Worm (Caenorhabditis elegans) whole organism, L2 larva: Measurements from ENCODE around the gene mfsd-8.
"Not testable (repeated sequence)": the region's sequence is repeated elsewhere in the genome, so short reads cannot be mapped to it uniquely, and the experiment has no call there.

Source experiments
- C34F6.9 ChIP-seq: fragments of 150-350 bp; optimal IDR thresholded peaks from 2 replicates; lab custom pipeline; 2014; ENCODE audit warnings: missing biosample characterization, missing genetic modification characterization
- F13H6.1 ChIP-seq: sonication (generic microtip); optimal IDR thresholded peaks from 2 replicates; lab custom pipeline; 2016; ENCODE audit warnings: missing genetic modification characterization, missing compliant biosample characterization
- R02D3.7 ChIP-seq: fragments of 150-350 bp; optimal IDR thresholded peaks from 2 replicates; lab custom pipeline; 2014; ENCODE audit warnings: missing biosample characterization, missing genetic modification characterization
- Y55F3AM.14 ChIP-seq: fragments of 200-800 bp; sonication (Bioruptor generic); optimal IDR thresholded peaks from 2 replicates; lab custom pipeline; 2018; ENCODE audit warnings: mild to moderate bottlenecking, missing genetic modification characterization, missing compliant biosample characterization
- ZK546.5 ChIP-seq: sonication (generic microtip); optimal IDR thresholded peaks from 2 replicates; lab custom pipeline; 2017; ENCODE audit warnings: missing biosample characterization, missing genetic modification characterization
- alr-1 ChIP-seq: fragments of 150-350 bp; optimal IDR thresholded peaks from 2 replicates; lab custom pipeline; 2014; ENCODE audit warnings: missing biosample characterization, missing genetic modification characterization
- aly-2 ChIP-seq: fragments of 150-350 bp; optimal IDR thresholded peaks from 2 replicates; lab custom pipeline; 2014; ENCODE audit warnings: missing biosample characterization, missing genetic modification characterization
- ama-1 ChIP-seq: fragments of 150-350 bp; optimal IDR thresholded peaks from 2 replicates; lab custom pipeline; 2018; ENCODE audit warnings: inconsistent platforms
- blmp-1 ChIP-seq: sonication (generic microtip); optimal IDR thresholded peaks from 2 replicates; lab custom pipeline; 2017; ENCODE audit warnings: missing genetic modification characterization, mild to moderate bottlenecking, missing compliant biosample characterization, antibody characterized with exemption, moderate library complexity; ENCODE audit not compliant: insufficient read depth
- ceh-82 ChIP-seq: fragments of 150-350 bp; optimal IDR thresholded peaks from 2 replicates; lab custom pipeline; 2014; ENCODE audit warnings: missing biosample characterization, missing genetic modification characterization
- crh-2 ChIP-seq: sonication (generic microtip); optimal IDR thresholded peaks from 2 replicates; lab custom pipeline; 2017; ENCODE audit warnings: missing biosample characterization, missing genetic modification characterization
- dmd-4 ChIP-seq: sonication (generic microtip); optimal IDR thresholded peaks from 2 replicates; lab custom pipeline; 2017; ENCODE audit warnings: missing biosample characterization, missing genetic modification characterization
- egl-27 ChIP-seq: sonication (generic microtip); optimal IDR thresholded peaks from 3 replicates; lab custom pipeline; 2017; ENCODE audit warnings: missing biosample characterization, missing genetic modification reagents, missing genetic modification characterization
- elt-1 ChIP-seq: fragments of 150-350 bp; optimal IDR thresholded peaks from 2 replicates; lab custom pipeline; 2014; ENCODE audit warnings: missing biosample characterization, missing genetic modification characterization
- elt-3 ChIP-seq: sonication (generic microtip); optimal IDR thresholded peaks from 2 replicates; lab custom pipeline; 2017; ENCODE audit warnings: missing biosample characterization, missing genetic modification characterization
- fos-1 ChIP-seq: fragments of 150-350 bp; optimal IDR thresholded peaks from 2 replicates; lab custom pipeline; 2014; ENCODE audit warnings: missing biosample characterization, missing genetic modification characterization
- gmeb-1 ChIP-seq: fragments of 150-350 bp; optimal IDR thresholded peaks from 2 replicates; lab custom pipeline; 2014; ENCODE audit warnings: missing biosample characterization, missing genetic modification characterization
- lin-11 ChIP-seq: fragments of 150-350 bp; sonication (generic microtip); optimal IDR thresholded peaks from 2 replicates; lab custom pipeline; 2014; ENCODE audit warnings: missing biosample characterization, missing genetic modification characterization, inconsistent platforms, mixed read lengths
- lin-13 ChIP-seq: fragments of 150-350 bp; optimal IDR thresholded peaks from 2 replicates; lab custom pipeline; 2014; ENCODE audit warnings: missing biosample characterization, missing genetic modification reagents, missing genetic modification characterization
- lin-39 ChIP-seq: fragments of 150-350 bp; optimal IDR thresholded peaks from 2 replicates; lab custom pipeline; 2014; ENCODE audit warnings: missing biosample characterization, missing genetic modification reagents, missing genetic modification characterization
- lsy-2 ChIP-seq, 2 experiments: fragments of 150-350 bp in 1 of 2; sonication (generic microtip) in 1 of 2; optimal IDR thresholded peaks; 2 replicates each; lab custom pipeline; 2014 to 2017; ENCODE audit warnings: missing biosample characterization in 2 of 2, missing genetic modification characterization in 2 of 2
- mab-5 ChIP-seq: fragments of 150-350 bp; optimal IDR thresholded peaks from 2 replicates; lab custom pipeline; 2014; ENCODE audit warnings: missing biosample characterization, missing genetic modification characterization
- mbf-1 ChIP-seq: sonication (generic microtip); optimal IDR thresholded peaks from 2 replicates; lab custom pipeline; 2017; ENCODE audit warnings: missing biosample characterization, missing genetic modification characterization
- mdl-1 ChIP-seq, 2 experiments: fragments of 150-350 bp in 1 of 2; sonication (generic microtip) in 1 of 2; optimal IDR thresholded peaks; 2 replicates each; lab custom pipeline; 2017; ENCODE audit warnings: missing biosample characterization in 2 of 2, missing genetic modification characterization in 2 of 2
- nhr-10 ChIP-seq: sonication (generic microtip); optimal IDR thresholded peaks from 2 replicates; lab custom pipeline; 2017; ENCODE audit warnings: missing biosample characterization, missing genetic modification characterization
- nhr-12 ChIP-seq: fragments of 150-350 bp; optimal IDR thresholded peaks from 2 replicates; lab custom pipeline; 2014; ENCODE audit warnings: missing biosample characterization, missing genetic modification characterization
- nhr-129 ChIP-seq: fragments of 150-350 bp; optimal IDR thresholded peaks from 2 replicates; lab custom pipeline; 2014; ENCODE audit warnings: missing biosample characterization, missing genetic modification characterization
- nhr-21 ChIP-seq: fragments of 150-350 bp; optimal IDR thresholded peaks from 2 replicates; lab custom pipeline; 2014; ENCODE audit warnings: missing biosample characterization, missing genetic modification characterization
- nhr-23 ChIP-seq: fragments of 150-350 bp; optimal IDR thresholded peaks from 2 replicates; lab custom pipeline; 2014; ENCODE audit warnings: missing biosample characterization, missing genetic modification reagents, missing genetic modification characterization
- nhr-237 ChIP-seq: fragments of 150-350 bp; optimal IDR thresholded peaks from 2 replicates; lab custom pipeline; 2014; ENCODE audit warnings: missing biosample characterization, missing genetic modification characterization
- nhr-25 ChIP-seq: fragments of 150-350 bp; sonication (generic microtip); optimal IDR thresholded peaks from 3 replicates; lab custom pipeline; 2014; ENCODE audit warnings: missing biosample characterization, missing genetic modification characterization
- nhr-6 ChIP-seq: fragments of 150-350 bp; optimal IDR thresholded peaks from 2 replicates; lab custom pipeline; 2014; ENCODE audit warnings: missing biosample characterization, missing genetic modification characterization
- peb-1 ChIP-seq: fragments of 150-350 bp; optimal IDR thresholded peaks from 2 replicates; lab custom pipeline; 2014; ENCODE audit warnings: missing biosample characterization, missing genetic modification characterization
- sem-4 ChIP-seq: fragments of 150-350 bp; optimal IDR thresholded peaks from 2 replicates; lab custom pipeline; 2014; ENCODE audit warnings: missing biosample characterization, missing genetic modification reagents, missing genetic modification characterization
- skn-1 ChIP-seq: sonication (generic microtip); optimal IDR thresholded peaks from 2 replicates; lab custom pipeline; 2017; ENCODE audit warnings: missing biosample characterization, missing genetic modification characterization
- sma-3 ChIP-seq: sonication (generic microtip); optimal IDR thresholded peaks from 2 replicates; lab custom pipeline; 2016; ENCODE audit warnings: missing genetic modification reagents, missing genetic modification characterization, missing compliant biosample characterization
- sma-9 ChIP-seq, 2 experiments: fragments of 150-350 bp in 1 of 2; sonication (generic microtip) in 1 of 2; optimal IDR thresholded peaks; 2 replicates each; lab custom pipeline; 2014 to 2016; ENCODE audit warnings: missing genetic modification characterization in 2 of 2, mild to moderate bottlenecking in 1 of 2, missing biosample characterization in 1 of 2, missing compliant biosample characterization in 1 of 2, missing genetic modification reagents in 1 of 2, moderate library complexity in 1 of 2
- snpc-4 ChIP-seq: fragments of 150-350 bp; optimal IDR thresholded peaks from 2 replicates; lab custom pipeline; 2014; ENCODE audit warnings: missing biosample characterization, missing genetic modification characterization
- unc-39 ChIP-seq: fragments of 150-350 bp; optimal IDR thresholded peaks from 2 replicates; lab custom pipeline; 2014; ENCODE audit warnings: missing biosample characterization, missing genetic modification characterization
- unc-55 ChIP-seq: fragments of 150-350 bp; sonication (generic microtip); optimal IDR thresholded peaks from 3 replicates; lab custom pipeline; 2014; ENCODE audit warnings: missing biosample characterization, missing genetic modification reagents, missing genetic modification characterization
- unc-62 ChIP-seq: fragments of 150-350 bp; optimal IDR thresholded peaks from 2 replicates; lab custom pipeline; 2014; ENCODE audit warnings: missing biosample characterization, missing genetic modification reagents, missing genetic modification characterization
- zag-1 ChIP-seq: fragments of 150-350 bp; optimal IDR thresholded peaks from 2 replicates; lab custom pipeline; 2014; ENCODE audit warnings: missing biosample characterization, missing genetic modification characterization
- ztf-11 ChIP-seq: sonication (generic microtip); optimal IDR thresholded peaks from 2 replicates; lab custom pipeline; 2017; ENCODE audit warnings: missing biosample characterization, missing genetic modification characterization
- ztf-4 ChIP-seq: fragments of 150-350 bp; optimal IDR thresholded peaks from 2 replicates; lab custom pipeline; 2014; ENCODE audit warnings: missing biosample characterization, missing genetic modification characterization

Gene mfsd-8

DNA sequence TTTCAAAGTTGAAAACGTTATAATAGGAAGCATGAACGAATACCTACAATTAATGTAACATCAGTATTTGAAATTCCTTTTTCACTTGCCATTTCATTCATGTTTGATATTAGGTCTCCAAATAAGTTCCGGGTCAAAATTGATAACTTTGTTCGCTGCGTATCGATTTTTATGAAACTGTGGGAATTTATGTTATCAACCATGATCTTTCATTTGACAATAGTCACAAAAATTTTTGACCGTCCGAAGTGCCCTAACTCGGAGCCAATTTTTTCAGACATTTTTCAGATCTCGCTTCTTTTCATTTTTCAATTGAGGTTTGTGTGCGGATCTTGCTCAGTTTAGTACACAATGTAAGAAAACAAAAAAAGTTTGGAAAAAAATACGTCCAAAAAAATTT is 22.4 kb upstream of the mfsd-8 start, which contains the start of gene Y53G8AM.6:
Y53G8AM.6 (minus strand) TSS at position 101 of the 400 bp plus-strand sequence.
- TF ChIP-seq unc-39 (tag; lab: Kevin White, UChicago); fos-1 (tag; lab: Kevin White, UChicago); sma-3 (GFP tag; lab: Kevin White, UChicago): not testable (repeated sequence)
- TF ChIP-seq, all 48 proteins: peak for 0; not testable (repeated sequence) for 48

- TF ChIP-seq lin-39 (tag; lab: Kevin White, UChicago) (no peak), unc-39 (tag; lab: Kevin White, UChicago) (no peak), dmd-4 (tag; lab: Kevin White, UChicago) (no peak), unc-62 (GFP tag; lab: Kevin White, UChicago) (no peak), nhr-6 (no peak)
These were observed 18.4 kb upstream of the mfsd-8 start for ce11 chrIII:3263696-3264095.

DNA sequence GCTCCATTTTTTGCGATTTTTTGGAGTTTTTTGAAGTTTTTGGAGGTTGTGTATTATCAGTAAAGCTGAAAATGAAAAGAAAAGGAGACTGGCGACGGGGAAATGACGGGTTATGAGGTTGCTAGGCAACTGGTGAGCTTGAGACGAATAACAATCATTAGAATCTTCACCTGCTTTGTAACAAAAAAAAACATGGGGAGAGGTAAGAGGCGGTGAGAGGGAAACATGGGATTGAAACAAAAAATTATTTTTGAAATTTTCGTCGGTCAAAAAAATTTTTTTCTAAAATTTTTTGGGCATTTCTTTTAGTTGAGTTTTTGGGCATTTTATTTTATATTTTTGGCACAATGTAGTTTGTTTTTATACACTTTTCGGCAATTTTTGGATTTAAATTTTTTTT is 15.5 kb upstream of the mfsd-8 start, which contains the start of gene Y53G8AM.7:
Y53G8AM.7 (minus strand) TSS at position 101 of the 400 bp plus-strand sequence.
- TF ChIP-seq sma-9 (GFP tag; optimal IDR thresholded peaks at IDR 0.05; lab: Kevin White, UChicago) (no peak), sma-9 (tag; optimal IDR thresholded peaks at IDR 0.05; lab: Kevin White, UChicago) (no peak), zag-1 (tag; lab: Kevin White, UChicago) (no peak), unc-39 (tag; lab: Kevin White, UChicago) (no peak), F13H6.1 (tag; lab: Kevin White, UChicago) (no peak), aly-2 (tag; lab: Kevin White, UChicago) (no peak), blmp-1 (tag; lab: Kevin White, UChicago) (no peak), elt-1 (tag; lab: Kevin White, UChicago) (no peak), nhr-237 (no peak), peb-1 (tag; lab: Kevin White, UChicago) (no peak)

DNA sequence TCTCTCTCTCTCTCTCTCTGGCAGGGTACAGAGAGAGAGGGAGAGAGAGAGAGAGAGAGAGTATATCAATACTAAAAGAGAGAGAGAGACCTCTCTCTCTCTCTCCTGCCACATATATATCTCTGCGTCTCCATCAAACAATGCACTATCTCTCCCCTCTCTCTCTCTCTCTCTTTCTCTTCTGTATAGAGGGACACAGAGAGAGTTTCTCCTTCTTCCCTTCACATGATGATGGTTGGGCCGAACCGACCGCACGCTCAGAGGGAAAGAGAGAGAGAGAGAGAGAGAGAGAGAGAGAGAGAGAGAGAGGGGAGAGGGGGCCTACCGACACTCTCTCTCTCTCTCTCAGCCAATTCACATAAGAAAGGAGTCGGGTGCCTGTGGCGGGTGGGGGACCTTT is 10.4 kb upstream of the mfsd-8 start:
- TF ChIP-seq mdl-1 (tag; optimal IDR thresholded peaks at IDR 0.05; lab: Kevin White, UChicago), result no peak
- no peak for TF ChIP-seq ztf-11
- no peak for TF ChIP-seq elt-1 (tag; lab: Kevin White, UChicago)
- no peak for TF ChIP-seq nhr-12 (tag; lab: Kevin White, UChicago)
- TF ChIP-seq lsy-2 (tag; optimal IDR thresholded peaks at IDR 0.05; lab: Kevin White, UChicago), result peak; percentile 25 to 77
- TF ChIP-seq R02D3.7 (tag; lab: Kevin White, UChicago), result no peak
- TF ChIP-seq peb-1 (tag; lab: Kevin White, UChicago), result no peak
- no peak for TF ChIP-seq Y55F3AM.14 (GFP tag; lab: Kevin White, UChicago)
- TF ChIP-seq snpc-4 (tag; lab: Kevin White, UChicago), result peak; percentile 49
- peak; percentile 24 for TF ChIP-seq gmeb-1 (tag; lab: Kevin White, UChicago)
- no peak for TF ChIP-seq ztf-4 (tag; lab: Kevin White, UChicago)
- TF ChIP-seq blmp-1 (tag; lab: Kevin White, UChicago), result peak; percentile 85
- no peak for TF ChIP-seq nhr-23
- no peak for TF ChIP-seq mbf-1
- TF ChIP-seq zag-1 (tag; lab: Kevin White, UChicago), result no peak
- TF ChIP-seq unc-62 (GFP tag; lab: Kevin White, UChicago), result no peak
- peak; percentile 67 for TF ChIP-seq sma-3 (GFP tag; lab: Kevin White, UChicago)
- no peak for TF ChIP-seq ZK546.5 (tag; lab: Kevin White, UChicago)
- no peak for TF ChIP-seq lin-11
- TF ChIP-seq sem-4 (tag; lab: Kevin White, UChicago), result peak; percentile 80
- peak; percentile 40 for TF ChIP-seq lin-13 (GFP tag; lab: Kevin White, UChicago)
- peak; percentile 32 for TF ChIP-seq nhr-21
- peak; percentile 79 for TF ChIP-seq nhr-6
- peak; percentile 63 for TF ChIP-seq sma-9 (GFP tag; optimal IDR thresholded peaks at IDR 0.05; lab: Kevin White, UChicago)
- no peak for TF ChIP-seq sma-9 (tag; optimal IDR thresholded peaks at IDR 0.05; lab: Kevin White, UChicago)
- TF ChIP-seq mab-5 (tag; lab: Kevin White, UChicago), result no peak
- TF ChIP-seq nhr-129, result peak; percentile 77
- peak; percentile 19 for TF ChIP-seq egl-27 (tag; lab: Kevin White, UChicago)
- no peak for TF ChIP-seq ama-1
- no peak for TF ChIP-seq skn-1 (tag; lab: Kevin White, UChicago)
- peak; percentile 36 for TF ChIP-seq unc-55 (GFP tag; lab: Kevin White, UChicago)
- TF ChIP-seq fos-1 (tag; lab: Kevin White, UChicago), result peak; percentile 48
- peak; percentile 91 for TF ChIP-seq F13H6.1 (tag; lab: Kevin White, UChicago)
- TF ChIP-seq nhr-10 (tag; lab: Kevin White, UChicago), result no peak
- TF ChIP-seq dmd-4 (tag; lab: Kevin White, UChicago), result no peak
- TF ChIP-seq nhr-25 (tag; lab: Kevin White, UChicago), result peak; percentile 84
- peak; percentile 66 for TF ChIP-seq crh-2
- TF ChIP-seq alr-1 (tag; lab: Kevin White, UChicago), result no peak
- no peak for TF ChIP-seq lin-39 (tag; lab: Kevin White, UChicago)
- TF ChIP-seq elt-3 (tag; lab: Kevin White, UChicago), result no peak
- no peak for TF ChIP-seq unc-39 (tag; lab: Kevin White, UChicago)
- peak; percentile 70 for TF ChIP-seq C34F6.9
- no peak for TF ChIP-seq aly-2 (tag; lab: Kevin White, UChicago)
- no peak for TF ChIP-seq ceh-82 (tag; lab: Kevin White, UChicago)
